Fruit fly (Drosophila melanogaster): Measurements from ENCODE around the gene Ssl1.

Gene Ssl1

dm6 chr3L:22879344-22879723, 445 bp downstream of the Ssl1 start:
- no peak for TF ChIP-seq Hr38 (GFP tag; optimal IDR thresholded peaks at IDR 0.05)
- no peak for TF ChIP-seq Sox15 (GFP tag; optimal IDR thresholded peaks at IDR 0.05)
- TF ChIP-seq CG6792 (GFP tag; optimal IDR thresholded peaks at IDR 0.05) = no peak
- TF ChIP-seq acj6 (GFP tag; optimal IDR thresholded peaks at IDR 0.05) = no peak
- TF ChIP-seq CG8632 (GFP tag; optimal IDR thresholded peaks at IDR 0.05) = no peak
- TF ChIP-seq fkh (GFP tag; optimal IDR thresholded peaks at IDR 0.05) = no peak
- no peak for TF ChIP-seq CG34406 (GFP tag; optimal IDR thresholded peaks at IDR 0.05)
- TF ChIP-seq dac (GFP tag; optimal IDR thresholded peaks at IDR 0.05) = no peak
- TF ChIP-seq CG10669 (GFP tag; optimal IDR thresholded peaks at IDR 0.05) = no peak
- no peak for TF ChIP-seq OdsH (GFP tag; optimal IDR thresholded peaks at IDR 0.05)
- no peak for TF ChIP-seq CG8119 (GFP tag; IDR thresholded peaks at IDR 0.05)
- TF ChIP-seq Eip78C (GFP tag) = no peak
- no peak for TF ChIP-seq CG3032 (tag; optimal IDR thresholded peaks at IDR 0.05)

dm6 chr3L:22880914-22881313, 2.0 kb downstream of the Ssl1 start, which contains the start of gene slif:
Gene slif (plus strand): TSS chr3L:22881045.
- TF ChIP-seq spab (GFP tag; optimal IDR thresholded peaks at IDR 0.05) = no peak
- no peak for TF ChIP-seq Sox14 (GFP tag; optimal IDR thresholded peaks at IDR 0.05)
- TF ChIP-seq CG8632 (GFP tag; optimal IDR thresholded peaks at IDR 0.05) = no peak
- TF ChIP-seq CG32006 (GFP tag; optimal IDR thresholded peaks at IDR 0.05) = no peak
- TF ChIP-seq Hr38 (GFP tag; optimal IDR thresholded peaks at IDR 0.05) = no peak
- no peak for TF ChIP-seq dsx (GFP tag; optimal IDR thresholded peaks at IDR 0.05; ENCODE audit: poor library complexity, severe bottlenecking)
- TF ChIP-seq Lpt (GFP tag; optimal IDR thresholded peaks at IDR 0.05) = no peak
- TF ChIP-seq vri (GFP tag; optimal IDR thresholded peaks at IDR 0.05) = no peak
- TF ChIP-seq Ets96B (tag; optimal IDR thresholded peaks at IDR 0.05) = no peak
- no peak for TF ChIP-seq CG7368 (GFP tag; optimal IDR thresholded peaks at IDR 0.05)

- TF ChIP-seq CG4318 (GFP tag; optimal IDR thresholded peaks at IDR 0.05) (no peak), CG11294 (GFP tag; IDR thresholded peaks at IDR 0.05) (no peak), Hr38 (GFP tag; optimal IDR thresholded peaks at IDR 0.05) (no peak), CG32006 (GFP tag; optimal IDR thresholded peaks at IDR 0.05) (peak; percentile 40), CG15336 (GFP tag; IDR thresholded peaks at IDR 0.05) (peak; percentile 21; the same call in 1 of the 2 replicates), CG10631 (GFP tag; optimal IDR thresholded peaks at IDR 0.05) (no peak), topi (GFP tag; optimal IDR thresholded peaks at IDR 0.05) (no peak), CG6163 (GFP tag; IDR thresholded peaks at IDR 0.05) (no peak; the same call in 2 of the 3 replicates), CG16779 (tag; optimal IDR thresholded peaks at IDR 0.05) (no peak), achi (GFP tag; optimal IDR thresholded peaks at IDR 0.05) (peak; percentile 15), fd59A (GFP tag; optimal IDR thresholded peaks at IDR 0.05) (no peak), CG6276 (GFP tag; optimal IDR thresholded peaks at IDR 0.05) (peak; percentile 2), CG34406 (GFP tag; optimal IDR thresholded peaks at IDR 0.05) (no peak), esn (GFP tag; optimal IDR thresholded peaks at IDR 0.05) (no peak), Hr4 (GFP tag; optimal IDR thresholded peaks at IDR 0.05) (peak; percentile 3), eg (GFP tag; IDR thresholded peaks at IDR 0.05) (0 out of 3 replicates have a peak, but pooled peaks have one; percentile 26), CG8119 (GFP tag; IDR thresholded peaks at IDR 0.05) (0 out of 3 replicates have a peak, but pooled peaks have one; percentile 39), Eip78C (GFP tag) (peak; percentile 53)
Observed at dm6 chr3L:22883649-22884048, 4.8 kb downstream of the Ssl1 start.

- TF ChIP-seq svp (GFP tag) (peak; percentile 60), Sox15 (GFP tag; optimal IDR thresholded peaks at IDR 0.05) (no peak)
Observed at dm6 chr3L:22884481-22884880, 5.6 kb downstream of the Ssl1 start.

- TF ChIP-seq svp (GFP tag) (peak; percentile 49), Eip75B (GFP tag; optimal IDR thresholded peaks at IDR 0.05) (no peak)
Observed at dm6 chr3L:22885843-22886242, 7.0 kb downstream of the Ssl1 start.

Data from whole organism, prepupa.